Fruit fly (Drosophila melanogaster): ENCODE data around the gene beat-Va.

beat-Va gene

DNA sequence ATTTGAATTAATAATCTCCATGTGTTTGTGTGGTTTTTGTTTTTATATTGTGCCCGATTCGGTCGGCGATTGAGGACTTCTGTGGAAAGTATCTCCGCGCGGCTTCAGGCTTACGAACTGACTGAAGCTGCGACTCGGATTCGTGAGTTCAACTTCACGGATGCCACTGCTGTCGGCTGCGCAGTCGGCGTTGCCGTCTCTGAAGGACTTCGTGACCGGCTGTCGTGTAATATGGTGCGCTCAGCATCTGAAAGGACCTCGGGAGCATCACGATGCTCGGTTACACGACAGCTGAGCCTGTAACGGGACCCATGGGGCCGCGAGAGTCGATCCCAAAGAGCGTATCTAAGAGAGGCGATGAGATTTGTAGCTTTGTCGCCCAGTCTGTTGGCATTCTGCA is at the start of gene beat-Va:
TSS of gene beat-Va (minus strand) at position 107 of the 400 bp plus-strand sequence.
- TF ChIP-seq jim (GFP tag; optimal IDR thresholded peaks at IDR 0.05) (no peak), dsf (GFP tag; optimal IDR thresholded peaks at IDR 0.05; ENCODE audit: borderline replicate concordance) (no peak), dl (GFP tag; optimal IDR thresholded peaks at IDR 0.05; ENCODE audit: insufficient read depth in 1 of 2, partially characterized antibody in 2 of 2) (no peak), foxo (GFP tag; optimal IDR thresholded peaks at IDR 0.05) (no peak), brk (GFP tag; optimal IDR thresholded peaks at IDR 0.05) (no peak), GATAd (GFP tag; optimal IDR thresholded peaks at IDR 0.05) (no peak), Vsx2 (GFP tag; optimal IDR thresholded peaks at IDR 0.05; ENCODE audit: partially characterized antibody) (no peak), lola (GFP tag; optimal IDR thresholded peaks at IDR 0.05) (no peak), Hnf4 (GFP tag; optimal IDR thresholded peaks at IDR 0.05) (no peak), ey (GFP tag; optimal IDR thresholded peaks at IDR 0.05) (no peak), CG32264 (GFP tag; optimal IDR thresholded peaks at IDR 0.05) (no peak), sage (GFP tag; optimal IDR thresholded peaks at IDR 0.05) (no peak), sv (GFP tag; optimal IDR thresholded peaks at IDR 0.05) (no peak), N (GFP tag; optimal IDR thresholded peaks at IDR 0.05) (no peak), Abd-B (GFP tag; optimal IDR thresholded peaks at IDR 0.05) (no peak), Jra (GFP tag; optimal IDR thresholded peaks at IDR 0.05) (no peak), fru (GFP tag; optimal IDR thresholded peaks at IDR 0.05) (no peak), h (GFP tag; optimal IDR thresholded peaks at IDR 0.05) (no peak), CrebA (GFP tag; optimal IDR thresholded peaks at IDR 0.05; ENCODE audit: borderline replicate concordance) (no peak)

DNA sequence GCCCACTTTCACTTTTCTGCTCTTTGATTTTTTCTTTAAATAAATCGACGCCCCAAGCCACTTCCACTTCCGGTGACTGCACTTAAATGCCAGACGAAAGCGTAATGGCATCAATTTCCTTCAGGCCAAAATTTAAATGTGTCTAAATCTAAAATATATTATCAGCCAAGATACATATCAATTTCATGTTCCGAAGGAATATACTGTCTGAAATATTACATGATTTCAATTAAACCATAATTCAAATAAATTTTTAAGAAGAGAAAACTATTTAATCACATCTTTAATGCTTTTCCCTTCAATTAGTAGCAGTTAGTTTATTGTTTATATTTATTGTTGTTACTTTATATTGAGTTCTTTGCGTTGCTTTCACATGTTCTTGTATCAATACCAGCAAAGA is 43.4 kb upstream of the beat-Va start, which contains the start of gene d-cup:
TSS of gene d-cup (plus strand) at position 301 of the 400 bp plus-strand sequence.
- TF ChIP-seq psq (GFP tag; optimal IDR thresholded peaks at IDR 0.05): no peak
- no peak for TF ChIP-seq Hnf4 (GFP tag; optimal IDR thresholded peaks at IDR 0.05)
- no peak for TF ChIP-seq h (GFP tag; optimal IDR thresholded peaks at IDR 0.05)
- TF ChIP-seq ey (GFP tag; optimal IDR thresholded peaks at IDR 0.05): no peak
- no peak for TF ChIP-seq CG9705 (GFP tag; optimal IDR thresholded peaks at IDR 0.05)
- TF ChIP-seq tai (GFP tag; optimal IDR thresholded peaks at IDR 0.05): no peak
- TF ChIP-seq Sp1 (GFP tag; optimal IDR thresholded peaks at IDR 0.05): no peak
- no peak for TF ChIP-seq jim (GFP tag; optimal IDR thresholded peaks at IDR 0.05)
- TF ChIP-seq dl (GFP tag; optimal IDR thresholded peaks at IDR 0.05; ENCODE audit: insufficient read depth in 1 of 2, partially characterized antibody in 2 of 2): no peak
- no peak for TF ChIP-seq Jra (GFP tag; optimal IDR thresholded peaks at IDR 0.05)
- TF ChIP-seq OdsH (GFP tag; optimal IDR thresholded peaks at IDR 0.05): no peak
- no peak for TF ChIP-seq usp (GFP tag; optimal IDR thresholded peaks at IDR 0.05)
- TF ChIP-seq br (GFP tag; optimal IDR thresholded peaks at IDR 0.05): no peak
- no peak for TF ChIP-seq Mio (GFP tag; optimal IDR thresholded peaks at IDR 0.05)
- no peak for TF ChIP-seq HLH106 (tag; optimal IDR thresholded peaks at IDR 0.05)
- TF ChIP-seq rgr (GFP tag; optimal IDR thresholded peaks at IDR 0.05): no peak
- TF ChIP-seq sage (GFP tag; optimal IDR thresholded peaks at IDR 0.05): no peak
- no peak for TF ChIP-seq N (GFP tag; optimal IDR thresholded peaks at IDR 0.05)
- no peak for TF ChIP-seq brk (GFP tag; optimal IDR thresholded peaks at IDR 0.05)

DNA sequence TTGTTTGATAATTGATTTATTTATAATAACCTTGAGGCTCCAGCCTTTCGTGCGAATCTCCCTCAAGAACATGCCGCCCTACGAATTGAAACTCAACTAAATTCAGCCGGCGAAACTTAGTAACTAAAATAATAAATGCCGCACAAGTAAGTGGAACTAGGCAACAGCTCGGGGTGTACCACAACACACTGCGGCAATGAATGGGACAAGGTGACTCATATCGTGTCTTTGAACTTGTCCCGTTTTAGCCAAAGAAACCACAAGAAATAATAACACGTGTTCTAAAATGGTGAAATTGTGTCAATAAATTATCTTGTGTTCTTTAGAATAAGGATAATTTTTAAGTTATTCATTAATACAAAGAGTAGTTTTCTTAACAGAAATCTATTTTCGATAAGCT is 10.9 kb upstream of the beat-Va start, which contains the start of gene CG10126:
TSS of gene CG10126 (minus strand) at position 101 of the 400 bp plus-strand sequence.
- TF ChIP-seq Myc (optimal IDR thresholded peaks at IDR 0.05): no peak
- no peak for TF ChIP-seq lola (GFP tag; optimal IDR thresholded peaks at IDR 0.05)
- TF ChIP-seq OdsH (GFP tag; optimal IDR thresholded peaks at IDR 0.05): no peak

DNA sequence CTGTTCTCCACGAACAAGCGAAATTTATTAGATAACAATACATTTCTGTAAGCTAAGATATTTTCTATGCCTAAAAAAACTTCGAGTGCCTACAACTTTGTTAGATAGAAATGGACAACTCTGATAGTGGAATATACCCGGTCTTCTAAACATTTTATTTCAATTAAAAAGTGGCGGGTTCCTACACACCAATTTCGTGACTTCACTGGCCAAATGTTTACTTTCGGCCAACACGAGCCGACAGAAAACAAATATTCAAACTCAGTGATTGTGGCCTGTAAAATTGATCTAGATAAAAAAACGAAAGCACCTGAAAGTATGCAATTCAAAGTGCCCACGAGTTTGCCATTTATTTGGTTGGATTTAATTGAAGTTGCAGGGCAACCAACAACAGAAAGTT is 9.9 kb upstream of the beat-Va start:
- TF ChIP-seq Abd-B (GFP tag; optimal IDR thresholded peaks at IDR 0.05) (no peak), Jra (GFP tag; optimal IDR thresholded peaks at IDR 0.05) (no peak), CG32264 (GFP tag; optimal IDR thresholded peaks at IDR 0.05) (no peak), sv (GFP tag; optimal IDR thresholded peaks at IDR 0.05) (no peak), GATAd (GFP tag; optimal IDR thresholded peaks at IDR 0.05) (no peak), Dfd (GFP tag; optimal IDR thresholded peaks at IDR 0.05) (no peak), Myc (optimal IDR thresholded peaks at IDR 0.05) (no peak), Mio (GFP tag; optimal IDR thresholded peaks at IDR 0.05) (no peak), psq (GFP tag; optimal IDR thresholded peaks at IDR 0.05) (no peak), HLH106 (tag; optimal IDR thresholded peaks at IDR 0.05) (no peak), Sp1 (GFP tag; optimal IDR thresholded peaks at IDR 0.05) (no peak), N (GFP tag; optimal IDR thresholded peaks at IDR 0.05) (no peak), jim (GFP tag; optimal IDR thresholded peaks at IDR 0.05) (no peak), ey (GFP tag; optimal IDR thresholded peaks at IDR 0.05) (no peak), lola (GFP tag; optimal IDR thresholded peaks at IDR 0.05) (no peak)

DNA sequence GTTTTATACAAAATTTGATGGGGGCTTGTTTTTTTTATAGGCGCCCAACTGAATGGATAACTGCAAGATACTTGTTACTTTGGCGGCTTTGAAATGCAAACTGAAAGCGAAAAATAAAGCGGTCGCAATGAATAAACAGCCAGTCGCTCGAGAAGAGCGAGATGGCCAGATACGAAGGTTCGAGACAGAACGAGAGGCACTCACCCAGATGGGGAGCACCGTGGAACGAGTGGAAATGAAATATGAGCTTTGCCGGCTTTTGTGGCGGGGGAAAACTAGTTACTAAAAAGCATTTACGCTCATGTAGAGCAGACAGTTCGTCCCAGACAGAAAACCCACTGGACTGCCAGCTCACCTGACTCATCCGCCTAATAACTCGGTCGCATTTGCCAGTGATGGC is 9.3 kb upstream of the beat-Va start:
- no peak for TF ChIP-seq Myc (optimal IDR thresholded peaks at IDR 0.05)
- no peak for TF ChIP-seq Rel (GFP tag; optimal IDR thresholded peaks at IDR 0.05)
- TF ChIP-seq Rel (tag; optimal IDR thresholded peaks at IDR 0.05): peak; percentile 45
